Fruit fly (Drosophila melanogaster) whole organism, embryonic: ENCODE measurements around the gene vito.
A peak's percentile ranks its signal among the peaks of the same experiment; 100 is the strongest.

Experiments used
- Asciz ChIP-seq: fragments of 200-800 bp; sonication (Bioruptor generic); optimal IDR thresholded peaks from 2 replicates; lab custom pipeline; 2017; ENCODE audit warnings: missing biosample characterization, mild to moderate bottlenecking, missing genetic modification characterization, missing genetic modification reagents
- CG10274 ChIP-seq: fragments of 200-800 bp; sonication (Bioruptor generic); optimal IDR thresholded peaks from 3 replicates; lab custom pipeline; 2017; ENCODE audit warnings: missing biosample characterization, mild to moderate bottlenecking, missing genetic modification characterization
- CG10321 ChIP-seq: fragments of 200-800 bp; sonication (Bioruptor generic); IDR thresholded peaks from 2 replicates; pipeline ENCODE4 v1.3.6; 2022; ENCODE audit warnings: missing biosample characterization, missing genetic modification characterization
- CG11085 ChIP-seq: fragments of 200-800 bp; sonication (Bioruptor generic); IDR thresholded peaks from 2 replicates; pipeline ENCODE4 v1.3.6; 2022; ENCODE audit warnings: missing biosample characterization, missing genetic modification characterization
- CG11695 ChIP-seq: fragments of 200-800 bp; sonication (Bioruptor generic); IDR thresholded peaks from 3 replicates; pipeline ENCODE4 v1.3.6; 2022; ENCODE audit warnings: missing biosample characterization, missing genetic modification characterization
- CG13123 ChIP-seq: fragments of 200-800 bp; sonication (Bioruptor generic); optimal IDR thresholded peaks from 2 replicates; lab custom pipeline; 2016; ENCODE audit warnings: missing biosample characterization, missing genetic modification characterization
- CG2712 ChIP-seq: fragments of 200-800 bp; optimal IDR thresholded peaks from 3 replicates; lab custom pipeline; 2019; ENCODE audit warnings: missing biosample characterization, mild to moderate bottlenecking, missing genetic modification characterization, moderate library complexity
- CG3163 ChIP-seq: fragments of 200-800 bp; sonication (Bioruptor generic); optimal IDR thresholded peaks from 3 replicates; lab custom pipeline; 2016; ENCODE audit warnings: missing biosample characterization, missing genetic modification characterization
- CG32767 ChIP-seq: fragments of 200-800 bp; sonication (Bioruptor generic); IDR thresholded peaks from 2 replicates; pipeline ENCODE4 v1.3.6; 2022; ENCODE audit warnings: missing biosample characterization, missing genetic modification characterization
- CG32772 ChIP-seq: fragments of 200-800 bp; sonication (Bioruptor generic); IDR thresholded peaks from 2 replicates; pipeline ENCODE4 v1.3.6; 2022; ENCODE audit warnings: missing biosample characterization, missing genetic modification characterization
- CG33213 ChIP-seq: fragments of 200-800 bp; sonication (Bioruptor generic); optimal IDR thresholded peaks from 3 replicates; lab custom pipeline; 2016; ENCODE audit warnings: missing biosample characterization, missing genetic modification characterization
- CG3995 ChIP-seq: fragments of 200-800 bp; sonication (Bioruptor generic); optimal IDR thresholded peaks from 3 replicates; lab custom pipeline; 2016; ENCODE audit warnings: missing biosample characterization, missing genetic modification characterization
- CG6272 ChIP-seq: fragments of 200-800 bp; sonication (Bioruptor generic); IDR thresholded peaks from 2 replicates; pipeline ENCODE4 v1.3.6; 2022; ENCODE audit warnings: missing biosample characterization, missing genetic modification characterization
- CG8089 ChIP-seq: fragments of 200-800 bp; sonication (Bioruptor generic); optimal IDR thresholded peaks from 3 replicates; lab custom pipeline; 2016; ENCODE audit warnings: missing biosample characterization, missing genetic modification characterization
- CG8924 ChIP-seq: fragments of 200-800 bp; optimal IDR thresholded peaks from 3 replicates; lab custom pipeline; 2019; ENCODE audit warnings: missing biosample characterization, mild to moderate bottlenecking, missing genetic modification characterization, moderate library complexity
- Chrac-16 ChIP-seq: fragments of 200-800 bp; sonication (Bioruptor generic); optimal IDR thresholded peaks from 3 replicates; lab custom pipeline; 2016; ENCODE audit warnings: missing biosample characterization, missing genetic modification characterization
- Dp ChIP-seq: fragments of 200-800 bp; sonication (Bioruptor generic); optimal IDR thresholded peaks from 2 replicates; lab custom pipeline; 2018; ENCODE audit warnings: missing biosample characterization, mild to moderate bottlenecking, missing genetic modification characterization, moderate library complexity
- E2f2 ChIP-seq: fragments of 200-800 bp; sonication (Bioruptor generic); IDR thresholded peaks from 2 replicates; pipeline ENCODE4 v1.3.6; 2022; ENCODE audit warnings: missing biosample characterization, missing genetic modification characterization
- Eip74EF ChIP-seq, 2 experiments: fragments of 200-800 bp in 1 of 2; fragments of >200 bp in 1 of 2; sonication (Bioruptor generic) in 1 of 2; optimal IDR thresholded peaks; 2 replicates each; lab custom pipeline; 2017 to 2019; ENCODE audit warnings: missing biosample characterization in 2 of 2, missing genetic modification characterization in 2 of 2, mild to moderate bottlenecking in 1 of 2, moderate library complexity in 1 of 2
- Elba2 ChIP-seq: fragments of 200-800 bp; sonication (Bioruptor generic); optimal IDR thresholded peaks from 3 replicates; lab custom pipeline; 2016; ENCODE audit warnings: missing biosample characterization, missing genetic modification characterization
- Ets97D ChIP-seq: fragments of 200-800 bp; sonication (Bioruptor generic); optimal IDR thresholded peaks from 3 replicates; lab custom pipeline; 2016; ENCODE audit warnings: missing biosample characterization, missing genetic modification characterization
- Gug ChIP-seq: fragments of 200-800 bp; sonication (Bioruptor generic); IDR thresholded peaks from 4 replicates; pipeline ENCODE4 v1.3.6; 2022; ENCODE audit warnings: missing biosample characterization, missing genetic modification characterization
- Hey ChIP-seq: fragments of 200-800 bp; sonication (Bioruptor generic); optimal IDR thresholded peaks from 3 replicates; lab custom pipeline; 2018; ENCODE audit warnings: missing biosample characterization, mild to moderate bottlenecking, missing genetic modification characterization
- HmgZ ChIP-seq: fragments of 200-800 bp; sonication (Bioruptor generic); optimal IDR thresholded peaks from 2 replicates; lab custom pipeline; 2018; ENCODE audit warnings: missing biosample characterization, mild to moderate bottlenecking, missing genetic modification characterization
- Hr78 ChIP-seq, 2 experiments: fragments of 200-800 bp in 1 of 2; fragments of >200 bp in 1 of 2; sonication (Bioruptor generic) in 1 of 2; optimal IDR thresholded peaks; 2 replicates each; lab custom pipeline; 2017 to 2019; ENCODE audit warnings: missing biosample characterization in 2 of 2, missing genetic modification characterization in 2 of 2, mild to moderate bottlenecking in 1 of 2, moderate library complexity in 1 of 2
- MTF-1 ChIP-seq: fragments of 200-800 bp; sonication (Bioruptor generic); optimal IDR thresholded peaks from 2 replicates; lab custom pipeline; 2018; ENCODE audit warnings: missing biosample characterization, mild to moderate bottlenecking, missing genetic modification characterization, borderline replicate concordance
- Neu2 ChIP-seq: fragments of 200-800 bp; sonication (Bioruptor generic); optimal IDR thresholded peaks from 3 replicates; lab custom pipeline; 2016; ENCODE audit warnings: missing biosample characterization, missing genetic modification characterization, borderline replicate concordance
- Oaz ChIP-seq: fragments of 200-800 bp; sonication (Bioruptor generic); IDR thresholded peaks from 2 replicates; pipeline ENCODE4 v1.3.6; 2022; ENCODE audit warnings: missing biosample characterization, missing genetic modification characterization
- Sox100B ChIP-seq: fragments of 200-800 bp; sonication (Bioruptor generic); optimal IDR thresholded peaks from 3 replicates; lab custom pipeline; 2018; ENCODE audit warnings: missing biosample characterization, mild to moderate bottlenecking, missing genetic modification characterization
- az2 ChIP-seq: fragments of 200-800 bp; sonication (Bioruptor generic); optimal IDR thresholded peaks from 3 replicates; lab custom pipeline; 2016; ENCODE audit warnings: missing biosample characterization, missing genetic modification characterization
- bsh ChIP-seq, 2 experiments: fragments of 200-800 bp; sonication (Bioruptor generic); optimal IDR thresholded peaks; 2 replicates each; lab custom pipeline; 2017 to 2018; ENCODE audit warnings: mild to moderate bottlenecking in 2 of 2, missing biosample characterization in 2 of 2, missing genetic modification characterization in 2 of 2, moderate library complexity in 1 of 2
- chinmo ChIP-seq: fragments of 200-800 bp; sonication (Bioruptor generic); IDR thresholded peaks from 4 replicates; pipeline ENCODE4 v1.3.6; 2022; ENCODE audit warnings: missing biosample characterization, missing genetic modification characterization; ENCODE audit not compliant: partially characterized antibody
- crc ChIP-seq: fragments of 200-800 bp; sonication (Bioruptor generic); optimal IDR thresholded peaks from 2 replicates; lab custom pipeline; 2016; ENCODE audit warnings: missing biosample characterization, missing genetic modification characterization
- cwo ChIP-seq: fragments of 200-800 bp; sonication (Bioruptor generic); optimal IDR thresholded peaks from 3 replicates; lab custom pipeline; 2017; ENCODE audit warnings: missing biosample characterization, missing genetic modification characterization, mild to moderate bottlenecking, moderate library complexity, missing genetic modification reagents
- dati ChIP-seq: fragments of 200-800 bp; sonication (Bioruptor generic); IDR thresholded peaks from 2 replicates; pipeline ENCODE4 v1.3.6; 2022; ENCODE audit warnings: missing biosample characterization, missing genetic modification characterization
- disco-r ChIP-seq: fragments of 200-800 bp; sonication (Bioruptor generic); optimal IDR thresholded peaks from 2 replicates; lab custom pipeline; 2016; ENCODE audit warnings: missing biosample characterization, missing genetic modification characterization
- dm ChIP-seq: fragments of 200-800 bp; sonication (Bioruptor generic); optimal IDR thresholded peaks from 3 replicates; lab custom pipeline; 2016; ENCODE audit warnings: missing biosample characterization, missing genetic modification characterization
- dysf ChIP-seq: fragments of 200-800 bp; sonication (Bioruptor generic); IDR thresholded peaks from 3 replicates; pipeline ENCODE4 v1.3.6; 2022; ENCODE audit warnings: missing biosample characterization, missing genetic modification characterization
- fd96Cb ChIP-seq: fragments of 200-800 bp; sonication (Bioruptor generic); optimal IDR thresholded peaks from 2 replicates; lab custom pipeline; 2018; ENCODE audit warnings: missing biosample characterization, mild to moderate bottlenecking, missing genetic modification characterization, moderate library complexity
- her ChIP-seq: fragments of 200-800 bp; sonication (Bioruptor generic); optimal IDR thresholded peaks from 2 replicates; lab custom pipeline; 2016; ENCODE audit warnings: missing biosample characterization, missing genetic modification characterization
- maf-S ChIP-seq: fragments of 200-800 bp; sonication (Bioruptor generic); optimal IDR thresholded peaks from 2 replicates; lab custom pipeline; 2016; ENCODE audit warnings: missing biosample characterization, missing genetic modification characterization
- nerfin-2 ChIP-seq: fragments of 200-800 bp; sonication (Bioruptor generic); IDR thresholded peaks from 2 replicates; pipeline ENCODE4 v1.3.6; 2022; ENCODE audit warnings: missing biosample characterization, missing genetic modification characterization; ENCODE audit not compliant: partially characterized antibody
- org-1 ChIP-seq: fragments of 200-800 bp; sonication (Bioruptor generic); optimal IDR thresholded peaks from 2 replicates; lab custom pipeline; 2017; ENCODE audit warnings: missing biosample characterization, missing genetic modification characterization
- repo ChIP-seq: fragments of 200-800 bp; sonication (Bioruptor generic); optimal IDR thresholded peaks from 2 replicates; lab custom pipeline; 2016; ENCODE audit warnings: missing biosample characterization, missing genetic modification characterization
- schlank ChIP-seq: fragments of 200-800 bp; sonication (Bioruptor generic); optimal IDR thresholded peaks from 2 replicates; lab custom pipeline; 2018; ENCODE audit warnings: missing biosample characterization, mild to moderate bottlenecking, missing genetic modification characterization
- scrt ChIP-seq: fragments of 200-800 bp; sonication (Bioruptor generic); optimal IDR thresholded peaks from 2 replicates; lab custom pipeline; 2018; ENCODE audit warnings: missing biosample characterization, mild to moderate bottlenecking, missing genetic modification characterization, moderate library complexity
- slbo ChIP-seq: fragments of 200-800 bp; sonication (Bioruptor generic); IDR thresholded peaks from 2 replicates; pipeline ENCODE4 v1.3.6; 2022; ENCODE audit warnings: missing biosample characterization, missing genetic modification characterization
- tgo ChIP-seq: fragments of 200-800 bp; sonication (Bioruptor generic); IDR thresholded peaks from 3 replicates; pipeline ENCODE4 v1.3.6; 2022; ENCODE audit warnings: missing biosample characterization, missing genetic modification characterization
- vvl ChIP-seq: fragments of 200-800 bp; sonication (Bioruptor generic); IDR thresholded peaks from 2 replicates; pipeline ENCODE4 v1.3.6; 2022; ENCODE audit warnings: missing biosample characterization, missing genetic modification characterization
- z ChIP-seq: fragments of 200-800 bp; sonication (Bioruptor generic); IDR thresholded peaks from 3 replicates; pipeline ENCODE4 v1.3.6; 2022; ENCODE audit warnings: missing biosample characterization, missing genetic modification characterization

vito gene

DNA sequence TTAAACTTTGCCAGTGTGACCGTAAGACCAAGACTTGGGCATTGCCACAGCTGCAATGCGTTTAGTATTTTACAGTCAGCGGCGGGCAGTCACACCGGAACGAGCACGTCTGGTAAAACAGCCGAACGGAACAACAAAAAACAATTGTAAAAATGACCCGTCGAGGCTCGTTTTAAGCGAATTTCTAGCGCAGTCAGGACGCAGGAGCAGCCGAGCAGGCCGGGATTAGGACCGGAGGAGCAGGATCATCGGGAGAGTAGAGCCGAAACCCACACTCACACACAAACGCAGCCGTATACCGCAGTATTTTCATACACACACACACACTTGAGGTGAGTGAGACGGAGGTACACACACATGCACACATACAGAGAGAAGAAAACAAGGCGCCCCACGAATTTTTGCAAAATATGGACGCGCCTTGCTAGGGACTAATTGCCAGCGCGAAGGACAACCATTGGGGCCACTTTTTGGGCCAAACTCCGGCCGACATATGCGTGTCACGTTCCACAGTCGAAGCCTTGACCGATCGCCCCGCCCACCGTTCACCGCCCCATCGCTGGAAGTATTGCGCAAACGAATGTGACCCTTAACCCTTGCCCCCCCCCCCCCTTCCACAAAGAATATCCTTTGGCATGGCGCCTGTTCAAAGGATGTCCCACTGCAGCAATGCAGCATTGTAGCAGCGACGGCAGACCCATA, 24.1 kb downstream of the vito start, which contains the start of gene Usp47 (continued):
- no peak for TF ChIP-seq Eip74EF (GFP tag; optimal IDR thresholded peaks at IDR 0.05; lab: Kevin White, UChicago)
- TF ChIP-seq CG33213 (GFP tag; lab: Kevin White, UChicago) = peak; percentile 3
- peak; percentile 32 for TF ChIP-seq CG2712 (tag; lab: Kevin White, UChicago)
- no peak for TF ChIP-seq z (GFP tag; lab: Robert Waterston, UW)
- peak; percentile 54 for TF ChIP-seq Dp (GFP tag; lab: Kevin White, UChicago)
- no peak for TF ChIP-seq CG11695 (GFP tag; lab: Robert Waterston, UW)
- no peak for TF ChIP-seq maf-S
- no peak for TF ChIP-seq Hey (tag; lab: Kevin White, UChicago)
- peak; percentile 33; the same call in 1 of the 2 replicates for TF ChIP-seq vvl
- TF ChIP-seq schlank = no peak
- TF ChIP-seq HmgZ (tag; lab: Kevin White, UChicago) = peak; percentile 62
- TF ChIP-seq CG8924 (tag; lab: Kevin White, UChicago) = peak; percentile 11
- no peak for TF ChIP-seq Chrac-16 (GFP tag; lab: Kevin White, UChicago)
- peak in 1 of 2 experiments; percentile 38 for TF ChIP-seq bsh (GFP tag; optimal IDR thresholded peaks at IDR 0.05; lab: Kevin White, UChicago)
- no peak for TF ChIP-seq tgo (GFP tag; lab: Robert Waterston, UW)
- no peak for TF ChIP-seq crc (GFP tag; lab: Kevin White, UChicago)
- no peak for TF ChIP-seq CG6272 (GFP tag; lab: Robert Waterston, UW)
- TF ChIP-seq slbo (GFP tag; lab: Robert Waterston, UW) = peak; percentile 25; the same call in 1 of the 2 replicates
- TF ChIP-seq Gug = no peak
- no peak for TF ChIP-seq nerfin-2 (GFP tag; lab: Robert Waterston, UW)
- TF ChIP-seq repo (GFP tag; lab: Kevin White, UChicago) = peak; percentile 21
- no peak for TF ChIP-seq chinmo (GFP tag; lab: Robert Waterston, UW)
- no peak for TF ChIP-seq CG11085 (GFP tag; lab: Robert Waterston, UW)
- no peak for TF ChIP-seq Elba2
- TF ChIP-seq Ets97D (GFP tag; lab: Kevin White, UChicago) = peak; percentile 3
- no peak for TF ChIP-seq CG3995 (GFP tag; lab: Kevin White, UChicago)
- TF ChIP-seq az2 = no peak
- no peak for TF ChIP-seq Asciz (GFP tag; lab: Kevin White, UChicago)
- TF ChIP-seq disco-r (GFP tag; lab: Kevin White, UChicago) = no peak
- no peak for TF ChIP-seq cwo (GFP tag; lab: Kevin White, UChicago)
- TF ChIP-seq dm (GFP tag; lab: Kevin White, UChicago) = peak; percentile 7
- peak; percentile 49; the same call in 1 of the 2 replicates for TF ChIP-seq CG32767 (GFP tag; lab: Robert Waterston, UW)
- no peak for TF ChIP-seq CG3163 (GFP tag; lab: Kevin White, UChicago)
- TF ChIP-seq MTF-1 = no peak
- no peak for TF ChIP-seq CG10321
- no peak for TF ChIP-seq Neu2
- no peak for TF ChIP-seq fd96Cb (tag; lab: Kevin White, UChicago)
- TF ChIP-seq CG8089 (GFP tag; lab: Kevin White, UChicago) = no peak
- TF ChIP-seq org-1 (GFP tag; lab: Kevin White, UChicago) = no peak
- no peak for TF ChIP-seq dati
- peak in 1 of 2 experiments; percentile 97 for TF ChIP-seq Hr78 (GFP tag; optimal IDR thresholded peaks at IDR 0.05; lab: Kevin White, UChicago)
- TF ChIP-seq dysf (GFP tag; lab: Robert Waterston, UW) = 0 out of 3 replicates have a peak, but pooled peaks have one; percentile 6
- no peak for TF ChIP-seq her (GFP tag; lab: Kevin White, UChicago)
- no peak for TF ChIP-seq CG13123
- no peak for TF ChIP-seq CG10274
- no peak for TF ChIP-seq Oaz (GFP tag; lab: Robert Waterston, UW)
- TF ChIP-seq CG32772 (GFP tag; lab: Robert Waterston, UW) = no peak
- TF ChIP-seq E2f2 (GFP tag; lab: Robert Waterston, UW) = peak; percentile 65
- no peak for TF ChIP-seq scrt
- TF ChIP-seq Sox100B (GFP tag; lab: Kevin White, UChicago) = no peak
